Worm (Caenorhabditis elegans) whole organism, midembryonic: ENCODE results near the gene F01D5.3.

Experiments used
- T22C8.4 ChIP-seq: fragments of 200-800 bp; sonication (Bioruptor generic); IDR thresholded peaks from 2 replicates; pipeline ENCODE4 v1.3.6; 2022; ENCODE audit warnings: missing genetic modification characterization, missing compliant biosample characterization
- cog-1 ChIP-seq: sonication (generic microtip); optimal IDR thresholded peaks from 2 replicates; lab custom pipeline; 2016; ENCODE audit warnings: missing genetic modification characterization, missing compliant biosample characterization
- med-1 ChIP-seq: sonication (generic microtip); optimal IDR thresholded peaks from 2 replicates; lab custom pipeline; 2017; ENCODE audit warnings: missing genetic modification characterization, mild to moderate bottlenecking, missing compliant biosample characterization, antibody characterized with exemption, missing genetic modification reagents; ENCODE audit not compliant: insufficient read depth
- ztf-29 ChIP-seq: fragments of 200-800 bp; sonication (Bioruptor generic); IDR thresholded peaks from 2 replicates; pipeline ENCODE4 v1.3.6; 2022; ENCODE audit warnings: missing genetic modification reagents, missing genetic modification characterization, missing compliant biosample characterization

DNA sequence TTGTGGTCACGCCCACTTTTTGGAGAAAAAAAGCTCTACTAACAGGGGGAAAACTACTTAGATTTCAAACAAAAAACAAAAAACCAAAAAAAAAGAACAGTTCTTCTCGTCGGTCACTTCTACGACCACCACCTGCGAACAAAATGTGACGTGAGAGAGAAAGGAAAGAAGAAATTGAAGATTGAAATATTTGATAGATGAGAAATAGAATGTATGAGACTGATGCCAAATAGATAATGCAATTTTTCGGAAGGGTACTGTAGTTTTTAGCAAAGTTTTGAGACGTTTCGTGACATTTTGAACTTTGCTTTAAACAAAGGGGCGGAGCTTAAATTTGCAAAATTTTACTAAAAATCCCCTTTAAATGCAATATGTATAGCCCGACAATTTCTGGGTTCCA is 45.0 kb downstream of the F01D5.3 start:
- no peak for TF ChIP-seq med-1 (GFP tag; lab: Kevin White, UChicago)
- TF ChIP-seq ztf-29 (GFP tag; lab: Robert Waterston, UW): no peak
- no peak for TF ChIP-seq T22C8.4
- TF ChIP-seq cog-1 (tag; lab: Kevin White, UChicago): no peak
